Fruit fly (Drosophila melanogaster) ovary, adult (tissue): ENCODE results near the gene Cdk8.

Experiments used
- CG17801 ChIP-seq: fragments of 200-800 bp; optimal IDR thresholded peaks from 2 replicates; lab custom pipeline; 2019; ENCODE audit warnings: missing biosample characterization, mild to moderate bottlenecking, missing genetic modification characterization, moderate library complexity; ENCODE audit not compliant: partially characterized antibody

Cdk8 gene

DNA sequence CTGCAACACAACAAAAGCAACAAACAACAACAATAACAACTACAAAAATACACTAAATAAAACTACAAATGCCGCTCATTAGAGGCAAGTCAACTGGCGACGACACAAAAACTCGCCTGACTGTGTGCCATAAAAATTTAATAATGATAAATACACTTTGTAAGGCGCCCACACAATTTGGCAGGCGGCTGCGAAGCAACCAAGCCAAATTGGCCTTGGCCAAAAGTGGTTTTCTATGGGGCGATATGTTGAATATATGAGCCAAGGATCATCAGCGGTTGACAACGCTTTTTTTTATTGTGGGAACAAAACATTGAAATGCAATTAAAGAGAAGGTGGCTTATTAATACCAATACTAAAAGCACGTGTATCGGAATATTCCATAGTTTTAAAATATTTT is 11.6 kb upstream of the Cdk8 start:
- TF ChIP-seq CG17801, result no peak

DNA sequence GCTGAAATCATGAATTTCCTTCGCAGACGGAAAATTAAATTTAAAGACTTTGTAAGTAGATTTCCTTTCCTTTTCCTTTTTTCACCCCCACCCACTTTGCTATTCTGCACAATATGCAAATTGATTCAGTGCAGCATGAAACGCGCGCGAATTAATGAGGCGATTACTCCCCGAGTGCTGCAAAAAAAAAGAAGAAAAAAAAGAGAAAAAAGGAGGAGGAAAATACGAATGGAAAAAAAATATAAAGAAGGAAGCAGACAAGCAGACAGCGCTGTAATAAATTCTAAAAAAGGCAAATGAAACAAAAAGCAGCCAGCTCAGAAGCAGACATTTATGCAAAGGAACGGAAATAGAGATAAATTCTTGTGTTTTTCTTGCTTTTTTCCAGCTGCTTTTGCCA is 10.3 kb upstream of the Cdk8 start:
- TF ChIP-seq CG17801, result no peak

DNA sequence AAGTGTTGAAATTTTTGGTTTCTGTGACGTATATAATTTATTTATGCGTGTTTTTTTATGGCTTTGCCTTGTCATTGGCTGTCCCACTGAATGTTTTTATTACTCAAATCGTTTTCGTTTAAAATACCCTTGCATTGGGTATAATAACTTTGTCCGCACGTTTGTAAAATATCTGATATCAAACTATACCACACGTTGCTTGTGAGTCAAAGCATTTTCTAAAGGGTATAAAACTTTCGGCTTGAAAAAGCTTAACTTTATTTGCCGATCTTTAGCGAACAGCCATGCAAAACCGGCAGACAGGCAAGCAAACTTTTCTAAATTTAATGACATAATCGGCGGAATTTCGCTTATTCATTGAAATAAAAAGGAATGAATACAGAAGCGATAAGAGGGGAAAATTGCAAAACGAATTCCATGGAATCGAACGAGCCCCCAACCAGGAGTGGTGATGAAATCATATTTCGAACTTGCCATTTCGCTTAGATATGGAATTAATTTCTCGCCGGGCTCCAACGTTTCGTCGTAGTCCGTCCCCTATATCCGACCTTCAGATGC is 9.0 kb upstream of the Cdk8 start:
- no peak for TF ChIP-seq CG17801

DNA sequence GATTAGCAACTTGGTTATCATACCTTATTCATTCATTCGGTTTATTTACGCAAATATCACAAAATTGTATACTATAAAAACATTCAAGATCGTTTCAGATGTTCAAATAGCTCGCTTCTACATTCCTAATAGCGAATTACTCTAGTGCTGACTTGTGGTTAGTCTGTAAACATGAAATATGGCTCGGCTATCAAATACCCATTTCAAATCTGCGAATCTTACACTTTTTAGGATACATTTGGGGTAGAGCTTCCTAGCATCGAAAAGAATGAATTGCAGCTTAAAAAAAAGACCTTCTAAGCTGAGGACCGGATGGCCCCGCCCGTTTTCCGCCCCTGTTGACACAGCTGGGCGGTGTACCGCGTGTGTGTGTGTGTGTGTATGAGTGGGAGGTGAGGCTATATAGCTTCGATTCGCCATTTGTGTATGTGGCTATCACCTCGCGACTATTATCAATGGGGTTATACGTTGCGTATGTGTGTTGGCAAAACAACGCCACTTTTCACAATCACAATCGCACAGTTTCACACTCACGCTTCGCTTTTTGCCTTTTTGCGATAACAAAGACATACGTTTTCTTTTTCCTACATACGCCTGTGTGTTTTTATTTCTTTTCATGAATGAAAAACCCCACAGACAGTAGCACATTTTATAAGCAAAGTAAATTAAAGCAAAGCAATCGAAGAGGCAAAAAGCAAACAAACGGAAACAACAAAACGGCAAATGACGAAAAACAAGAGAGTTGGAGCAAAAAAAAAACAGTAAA is 8.3 kb upstream of the Cdk8 start:
- no peak for TF ChIP-seq CG17801

DNA sequence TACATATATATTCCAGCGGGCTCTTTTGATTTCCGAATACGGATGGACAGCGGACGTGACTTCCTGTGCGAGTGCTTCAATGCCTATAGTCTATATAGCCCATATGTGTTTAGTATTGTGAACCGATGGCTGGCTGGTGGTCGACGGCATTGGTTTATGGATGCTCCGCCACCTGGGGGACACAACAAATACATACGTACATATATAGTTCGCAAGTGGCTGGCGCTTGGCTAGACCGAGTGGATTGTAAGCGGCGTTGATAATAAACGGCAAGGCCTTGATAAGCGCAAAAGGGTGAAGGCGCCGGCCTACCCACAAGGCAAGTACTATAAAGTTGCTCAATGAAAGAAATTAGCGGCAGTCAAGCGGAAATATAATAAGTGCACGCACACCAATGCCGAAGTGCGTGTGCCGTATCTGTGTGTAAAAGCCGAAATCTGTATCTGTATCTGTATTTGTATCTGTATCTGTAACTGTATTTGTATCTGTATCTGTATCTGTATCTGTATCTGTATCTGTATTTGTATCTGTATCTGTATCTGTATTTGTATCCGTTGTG is 7.6 kb upstream of the Cdk8 start:
- TF ChIP-seq CG17801, result no peak

DNA sequence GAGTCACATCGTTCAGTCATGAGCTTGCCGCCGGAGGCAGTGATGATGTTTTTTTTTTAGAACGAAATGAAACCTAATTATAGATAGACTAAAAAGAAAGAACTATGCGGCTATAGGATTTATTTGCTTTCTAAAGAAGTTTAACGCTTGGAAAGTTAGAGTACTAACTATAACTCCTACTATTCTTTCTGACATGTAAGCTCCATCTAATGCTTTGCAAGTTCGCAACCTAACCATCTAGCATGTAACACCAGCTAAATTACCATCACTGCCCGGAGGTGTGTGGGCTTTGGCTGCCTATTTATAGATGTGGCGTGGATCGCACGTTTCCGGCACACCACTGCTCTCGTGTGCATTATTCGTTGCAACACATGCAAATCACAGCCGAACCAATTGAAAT is 3.6 kb upstream of the Cdk8 start:
- no peak for TF ChIP-seq CG17801

DNA sequence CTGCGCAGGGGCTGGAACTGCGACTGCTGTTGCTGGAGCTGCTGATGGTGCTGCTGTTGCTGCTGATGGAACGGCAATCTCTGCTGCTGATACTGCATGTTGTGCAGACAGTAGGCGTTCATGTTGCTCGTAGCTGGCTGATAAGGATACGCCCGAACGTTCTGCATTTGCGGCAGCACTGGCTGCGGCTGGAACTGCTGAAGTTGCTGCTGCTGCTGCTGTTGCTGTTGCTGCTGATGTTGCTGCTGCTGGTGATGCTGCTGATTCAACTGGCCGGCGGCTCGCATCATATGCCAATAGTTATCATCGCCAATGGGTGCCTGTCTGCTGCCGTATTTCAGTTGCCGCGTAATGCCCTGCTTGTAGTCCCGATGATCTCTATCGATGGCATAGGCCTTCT is 2.2 kb upstream of the Cdk8 start:
- no peak for TF ChIP-seq CG17801

DNA sequence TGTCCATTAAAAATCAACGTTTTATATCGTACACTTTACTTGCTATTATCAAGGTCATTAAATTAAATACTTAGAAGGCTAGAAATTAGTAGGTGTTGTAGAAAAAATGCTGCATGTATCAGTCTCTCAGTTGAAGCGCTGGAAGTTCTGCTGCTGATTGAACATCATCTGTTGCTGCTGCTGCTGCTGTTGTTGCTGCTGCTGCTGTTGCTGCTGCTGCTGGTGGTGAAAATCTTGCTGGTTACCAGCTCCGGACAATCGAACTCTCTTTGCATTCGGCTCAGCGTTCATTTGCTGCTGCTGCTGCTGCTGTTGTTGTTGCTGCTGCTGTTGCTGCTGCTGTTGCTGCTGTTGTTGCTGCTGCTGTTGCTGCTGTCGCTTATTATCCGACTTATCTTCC is 1.4 kb downstream of the Cdk8 start:
- TF ChIP-seq CG17801, result no peak

DNA sequence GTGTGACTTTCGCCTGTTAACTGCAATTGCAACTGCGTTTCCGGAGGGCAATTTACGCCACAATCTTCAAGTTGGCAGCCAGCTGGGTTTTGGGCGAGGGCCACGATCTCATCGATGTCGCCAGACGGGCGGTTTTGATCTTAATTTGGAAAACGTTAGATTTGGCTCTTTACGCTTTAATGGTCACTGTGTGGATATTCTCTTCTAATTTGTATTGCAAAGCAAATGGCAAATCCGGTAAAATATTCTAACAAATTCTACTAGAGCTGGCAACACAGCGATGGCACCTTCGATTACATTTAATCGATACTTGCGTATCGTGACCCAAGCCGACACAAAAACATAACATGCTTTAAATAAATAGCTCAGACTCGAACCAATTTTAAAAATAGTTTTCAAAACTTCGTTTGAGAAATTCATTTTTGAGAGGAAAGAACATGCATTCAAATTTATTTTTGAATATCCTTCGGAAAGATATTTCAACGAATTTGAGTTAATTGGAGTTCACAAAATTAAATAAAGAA is 1.9 kb downstream of the Cdk8 start, which contains the start of gene I-2:
TSS of gene I-2 (minus strand) at position 282 of the 524 bp plus-strand sequence.
- no peak for TF ChIP-seq CG17801

DNA sequence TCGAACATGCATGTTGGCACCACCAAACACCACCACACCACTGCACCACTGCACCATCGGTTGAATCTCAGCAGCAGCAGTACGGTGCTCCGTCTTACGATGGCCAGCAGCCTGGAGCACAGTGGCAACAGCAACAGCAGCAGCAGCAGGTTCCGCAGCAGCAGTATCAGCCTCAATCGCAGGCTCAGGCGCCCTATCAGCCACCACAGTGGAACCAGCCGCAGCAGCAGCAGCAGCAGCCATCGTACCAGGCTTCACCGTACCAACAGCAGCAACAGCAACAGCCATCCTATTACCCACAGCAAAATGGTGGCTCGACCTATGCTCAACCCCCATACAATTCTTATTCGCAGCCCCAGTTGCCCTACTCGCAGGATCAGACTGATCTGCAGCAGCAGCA is 6.3 kb downstream of the Cdk8 start:
- TF ChIP-seq CG17801, result no peak

DNA sequence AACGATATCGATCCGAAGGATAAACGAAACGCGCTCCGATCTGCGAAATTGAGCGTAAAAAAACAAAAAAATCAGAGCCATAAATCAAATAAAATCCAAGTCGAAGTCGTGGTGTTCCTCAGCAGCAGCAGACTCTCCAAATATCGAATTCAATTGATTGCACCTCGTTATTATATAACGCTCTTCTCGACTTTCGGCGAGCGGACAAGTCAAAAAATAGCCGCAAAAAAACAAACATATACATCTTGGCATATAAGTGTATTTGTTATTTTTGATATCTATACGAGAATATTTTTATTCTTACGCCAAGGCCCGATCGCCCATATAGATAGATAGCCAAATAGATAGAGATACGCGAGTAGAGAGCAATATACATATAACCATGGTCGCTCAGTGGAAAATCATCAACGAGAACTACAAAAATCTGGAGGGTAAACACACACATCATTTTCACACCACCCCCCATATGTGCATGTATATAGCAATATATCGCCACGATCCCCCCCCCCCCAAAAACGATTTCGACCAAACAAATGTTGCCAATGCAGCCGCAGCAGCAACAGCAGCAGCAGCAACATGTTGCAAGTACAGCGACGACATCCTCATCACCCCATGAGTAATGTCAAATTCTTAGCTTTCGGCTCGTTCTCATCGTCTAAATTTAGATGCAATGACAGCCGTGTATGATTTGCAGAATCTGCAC is 8.7 kb downstream of the Cdk8 start:
- no peak for TF ChIP-seq CG17801

DNA sequence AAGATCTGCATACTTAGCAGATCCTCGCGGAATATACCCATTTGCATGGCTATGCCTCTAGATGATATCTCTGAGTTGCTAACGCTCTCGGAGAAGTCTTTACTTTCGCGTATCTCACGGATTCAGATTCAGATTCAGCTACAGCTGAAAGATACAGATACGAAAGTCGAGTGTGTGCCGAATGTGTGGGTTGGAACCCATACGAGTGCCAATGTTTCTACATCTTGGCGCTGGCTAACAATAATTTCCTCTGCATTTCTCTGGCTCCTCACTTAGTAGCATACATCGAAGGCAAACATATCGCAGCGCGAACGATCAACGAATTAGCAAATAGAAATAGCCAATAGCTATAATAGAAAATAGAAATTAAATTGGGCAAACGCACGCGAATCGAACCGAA is 9.3 kb downstream of the Cdk8 start:
- no peak for TF ChIP-seq CG17801

DNA sequence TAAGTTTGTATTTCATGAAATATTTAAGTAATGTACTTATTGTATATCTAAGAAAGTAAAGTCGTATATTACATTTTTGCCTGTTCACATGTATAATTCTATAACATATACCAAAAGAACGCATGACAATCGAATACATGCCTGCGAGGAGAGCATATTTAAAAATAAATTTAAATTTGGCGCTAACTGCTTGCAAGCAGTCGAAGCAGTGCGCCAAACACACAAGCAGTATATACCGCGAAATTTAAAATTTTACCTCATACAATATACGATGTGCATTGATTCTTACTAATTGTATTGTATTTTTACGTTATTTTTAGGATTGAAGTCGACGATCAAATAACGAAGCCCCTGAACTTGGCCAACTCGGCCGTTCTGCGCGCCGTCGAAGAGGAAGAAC is 14.2 kb downstream of the Cdk8 start:
- TF ChIP-seq CG17801, result no peak

DNA sequence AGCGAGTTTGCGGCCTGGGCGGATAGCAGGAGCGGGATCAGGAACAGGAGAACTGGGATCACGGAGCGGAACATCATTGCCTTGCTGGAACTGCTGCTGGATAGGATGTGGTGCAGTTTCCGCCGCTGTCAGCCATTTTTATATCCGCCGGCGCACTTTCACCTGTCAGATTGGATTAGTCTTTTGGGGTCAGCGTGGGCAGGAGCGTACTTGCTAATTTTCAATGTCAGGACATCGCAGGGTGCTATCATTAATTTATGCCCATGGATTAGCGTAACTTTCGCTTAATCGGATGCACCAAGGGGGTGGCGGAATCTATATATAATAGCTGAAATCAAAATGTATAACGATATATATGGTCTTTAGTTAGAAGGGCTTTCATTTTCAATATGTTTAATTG is 14.7 kb downstream of the Cdk8 start, which contains the start of gene Ilp5:
TSS of gene Ilp5 (minus strand) at position 101 of the 400 bp plus-strand sequence.
- TF ChIP-seq CG17801, result no peak

DNA sequence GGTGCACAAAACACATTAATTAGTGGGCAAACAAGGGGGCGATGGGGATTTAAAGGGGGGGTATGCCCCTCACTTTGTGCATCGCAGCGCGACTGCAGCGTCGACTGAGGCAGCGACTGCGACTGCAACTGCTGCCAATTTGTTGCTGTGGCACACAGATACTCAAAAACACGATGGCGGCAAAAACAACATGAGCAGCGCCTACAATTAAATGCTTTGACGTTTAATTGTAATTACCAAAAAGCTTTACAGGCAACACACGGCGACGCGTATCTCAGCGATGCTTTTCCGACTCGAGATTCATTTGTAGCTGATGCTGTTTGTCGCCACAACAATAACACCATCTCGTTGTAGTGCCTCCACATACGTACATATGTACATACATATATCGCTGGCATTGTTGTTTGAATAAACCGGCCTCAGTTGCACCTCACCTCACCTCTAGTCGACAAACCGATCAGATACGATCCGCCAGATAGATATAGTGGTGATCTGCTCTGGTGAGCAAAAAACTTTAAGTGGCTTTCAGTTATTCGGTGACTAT is 17.3 kb downstream of the Cdk8 start:
- TF ChIP-seq CG17801, result no peak

DNA sequence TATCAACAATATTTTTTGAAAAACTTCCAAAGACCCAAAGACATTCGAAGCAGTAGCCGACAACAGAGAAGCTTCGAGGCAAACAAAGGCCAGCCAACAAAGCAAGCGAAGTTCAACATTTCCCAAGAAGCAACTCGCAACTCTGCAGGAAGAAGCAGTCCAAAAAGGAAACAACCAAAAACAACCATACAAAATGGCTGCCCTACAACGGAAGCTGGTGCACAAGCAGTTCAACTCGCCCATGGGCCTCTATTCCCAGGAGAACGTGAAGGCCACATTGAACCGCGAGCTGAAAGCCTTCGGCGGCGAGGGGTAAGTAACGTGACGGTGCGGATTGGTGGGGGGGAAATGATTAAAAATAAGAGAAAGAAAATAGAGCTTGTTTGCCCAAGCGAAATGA is 18.2 kb downstream of the Cdk8 start:
- no peak for TF ChIP-seq CG17801

DNA sequence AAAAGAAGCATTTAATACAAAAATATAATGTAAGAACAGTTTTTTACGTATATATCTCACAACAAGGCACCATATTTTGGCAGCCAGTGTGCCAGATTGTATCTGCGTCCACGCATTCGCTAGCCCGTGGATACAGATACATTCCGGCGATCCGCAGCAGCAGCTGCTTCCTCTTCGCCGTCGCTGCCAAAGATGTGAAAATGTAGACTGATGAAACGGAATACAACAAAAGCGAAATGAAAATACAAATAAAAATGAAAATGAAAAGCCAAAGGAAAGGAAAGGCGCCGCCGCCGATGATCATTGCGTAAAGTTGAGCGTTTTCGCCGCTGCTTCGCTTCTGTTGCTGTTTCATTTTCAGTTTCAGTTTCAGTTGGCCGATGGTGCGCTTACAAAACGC is 22.8 kb downstream of the Cdk8 start:
- no peak for TF ChIP-seq CG17801
